Worm (Caenorhabditis elegans): ENCODE results near the gene Y67A10A.2.

DNA sequence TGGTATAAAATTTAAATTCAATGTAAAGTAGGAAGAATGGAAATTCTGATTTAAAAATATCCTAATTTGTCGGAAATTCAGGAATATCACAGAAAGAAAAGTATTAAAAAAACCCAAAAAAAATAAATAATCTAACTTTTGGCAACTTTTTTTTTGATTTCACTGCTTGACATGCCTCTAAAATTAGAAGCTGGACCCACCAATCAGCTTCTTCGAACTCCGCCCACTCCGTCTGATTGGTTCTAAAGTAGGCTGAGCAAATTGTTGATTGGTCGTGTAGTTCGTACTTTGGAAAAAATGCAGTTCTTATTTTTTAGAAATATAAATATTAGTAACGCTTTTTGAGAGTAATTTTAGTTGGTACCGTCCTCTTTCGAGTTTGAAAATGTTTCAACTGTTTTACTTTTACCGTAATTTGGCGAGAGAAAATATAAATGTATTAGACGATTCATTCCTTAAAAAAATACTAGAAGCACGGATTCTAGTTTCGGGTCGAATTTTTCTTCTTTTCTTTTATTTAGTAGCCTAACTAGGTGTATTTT lies 28.1 kb downstream of the Y67A10A.2 start:
- no peak for TF ChIP-seq dao-5 (tag; optimal IDR thresholded peaks at IDR 0.05)
- TF ChIP-seq him-1 (tag; optimal IDR thresholded peaks at IDR 0.05), result no peak
- TF ChIP-seq W03F9.2 (tag; optimal IDR thresholded peaks at IDR 0.05), result no peak
